ENCODE assay signal across 2 worm cellular contexts in genomic region chrIV:427100-427908, ce11.
TF ChIP-seq lines count a peak whose summit lies in the region.

No protein-coding gene starts in this region.

TF ChIP-seq in whole organism, L4 larva, 104 proteins besides CTCF, POLR2A, EP300 and RAD21 (continued from another document):
- no peak for TF ChIP-seq mdl-1 (tag; optimal IDR thresholded peaks at IDR 0.05; lab: Kevin White, UChicago)
- TF ChIP-seq D1046.2 (GFP tag; IDR thresholded peaks at IDR 0.05; lab: Robert Waterston, UW): no peak
- TF ChIP-seq mdt-29 (GFP tag; IDR thresholded peaks at IDR 0.05; lab: Robert Waterston, UW): peak; percentile 17; the same call in 1 of the 2 replicates
- 0 out of 2 replicates have a peak, but pooled peaks have one; percentile 4 for TF ChIP-seq arid-1 (GFP tag; conservative IDR thresholded peaks at IDR 0.05; lab: Robert Waterston, UW)
- no peak for TF ChIP-seq lin-15B (tag; optimal IDR thresholded peaks at IDR 0.05; lab: Kevin White, UChicago)
- TF ChIP-seq lin-38 (GFP tag; IDR thresholded peaks at IDR 0.05; lab: Robert Waterston, UW): peak; percentile 62
- no peak for TF ChIP-seq unc-130 (GFP tag; optimal IDR thresholded peaks at IDR 0.05; lab: Kevin White, UChicago)
- TF ChIP-seq F44E2.7 (GFP tag; IDR thresholded peaks at IDR 0.05; lab: Robert Waterston, UW): no peak
- 0 out of 2 replicates have a peak, but pooled peaks have one; percentile 11 for TF ChIP-seq Y105C5A.15 (GFP tag; IDR thresholded peaks at IDR 0.05; lab: Robert Waterston, UW)
- TF ChIP-seq lsy-2 (tag; optimal IDR thresholded peaks at IDR 0.05; lab: Kevin White, UChicago): peak in 1 of 2 experiments; percentile 10
- TF ChIP-seq duxl-1 (tag; optimal IDR thresholded peaks at IDR 0.05; lab: Kevin White, UChicago; ENCODE audit: poor library complexity): peak; percentile 36
- no peak for TF ChIP-seq spr-3 (GFP tag; optimal IDR thresholded peaks at IDR 0.05; lab: Kevin White, UChicago)

TF ChIP-seq in whole organism, young adult, 124 proteins besides CTCF, POLR2A, EP300 and RAD21 (continued from another document):
- TF ChIP-seq nhr-120 (GFP tag; IDR thresholded peaks at IDR 0.05; lab: Robert Waterston, UW) (no peak), dox-1 (GFP tag; IDR thresholded peaks at IDR 0.05; lab: Robert Waterston, UW) (no peak), B0019.2 (GFP tag; conservative IDR thresholded peaks at IDR 0.05; lab: Robert Waterston, UW) (no peak), bed-1 (GFP tag; IDR thresholded peaks at IDR 0.05; lab: Robert Waterston, UW) (no peak), F55B11.4 (tag; optimal IDR thresholded peaks at IDR 0.05; lab: Kevin White, UChicago; ENCODE audit: borderline replicate concordance, insufficient read depth) (no peak), atf-7 (tag; optimal IDR thresholded peaks at IDR 0.05; lab: Kevin White, UChicago) (peak; percentile 17), hsf-1 (GFP tag; IDR thresholded peaks at IDR 0.05; lab: Robert Waterston, UW) (peak; percentile 66), F57A8.1 (GFP tag; optimal IDR thresholded peaks at IDR 0.05; lab: Kevin White, UChicago) (no peak), ztf-22 (GFP tag; optimal IDR thresholded peaks at IDR 0.05; lab: Kevin White, UChicago) (no peak), ztf-18 (tag; optimal IDR thresholded peaks at IDR 0.05; lab: Kevin White, UChicago) (no peak), rec-8 (tag; optimal IDR thresholded peaks at IDR 0.05; lab: Kevin White, UChicago) (peak in 1 of 2 experiments; percentile 16), T26A5.8 (tag; optimal IDR thresholded peaks at IDR 0.05; lab: Kevin White, UChicago) (no peak), attf-3 (GFP tag; conservative IDR thresholded peaks at IDR 0.05; lab: Robert Waterston, UW) (no peak), ztf-26 (tag; optimal IDR thresholded peaks at IDR 0.05; lab: Kevin White, UChicago) (no peak), D2030.7 (GFP tag; IDR thresholded peaks at IDR 0.05; lab: Robert Waterston, UW) (no peak), attf-6 (GFP tag; IDR thresholded peaks at IDR 0.05; lab: Robert Waterston, UW) (0 out of 2 replicates have a peak, but pooled peaks have one; percentile 53), hlh-12 (tag; optimal IDR thresholded peaks at IDR 0.05; lab: Kevin White, UChicago) (no peak), zim-3 (tag; optimal IDR thresholded peaks at IDR 0.05; lab: Kevin White, UChicago) (peak; percentile 69), lin-35 (GFP tag; optimal IDR thresholded peaks at IDR 0.05; lab: Kevin White, UChicago) (no peak), ztf-6 (GFP tag; IDR thresholded peaks at IDR 0.05; lab: Robert Waterston, UW) (no peak), lsl-1 (GFP tag; optimal IDR thresholded peaks at IDR 0.05; lab: Kevin White, UChicago) (peak; percentile 74), ztf-28 (GFP tag; IDR thresholded peaks at IDR 0.05; lab: Robert Waterston, UW) (no peak), egrh-3 (GFP tag; IDR thresholded peaks at IDR 0.05; lab: Robert Waterston, UW) (no peak), hrde-1 (tag; optimal IDR thresholded peaks at IDR 0.05; lab: Kevin White, UChicago; ENCODE audit: borderline replicate concordance) (peak; percentile 77), snpc-4 (GFP tag; optimal IDR thresholded peaks at IDR 0.05; lab: Kevin White, UChicago) (peak; percentile 71), snpc-4 (tag; optimal IDR thresholded peaks at IDR 0.05; lab: Kevin White, UChicago) (peak in 3 of 4 experiments; percentile 80 to 95 (median 92)), ccch-3 (GFP tag; optimal IDR thresholded peaks at IDR 0.05; lab: Kevin White, UChicago) (no peak)
TF ChIP-seq in whole organism, young adult: peak in this region for 38.
